Fruit fly (Drosophila melanogaster): ENCODE data around the gene Nbr.
A peak's percentile ranks its signal among the peaks of the same experiment; 100 is the strongest.

- TF ChIP-seq CG16779 (tag; optimal IDR thresholded peaks at IDR 0.05) (no peak), Smox (GFP tag; optimal IDR thresholded peaks at IDR 0.05) (no peak), CG10669 (GFP tag; optimal IDR thresholded peaks at IDR 0.05) (no peak), achi (GFP tag; optimal IDR thresholded peaks at IDR 0.05) (no peak), CG4318 (GFP tag; optimal IDR thresholded peaks at IDR 0.05) (no peak), CG7368 (GFP tag; optimal IDR thresholded peaks at IDR 0.05) (no peak), OdsH (GFP tag; optimal IDR thresholded peaks at IDR 0.05) (peak; percentile 84), CG10631 (GFP tag; optimal IDR thresholded peaks at IDR 0.05) (peak; percentile 80), CG9139 (GFP tag; optimal IDR thresholded peaks at IDR 0.05) (peak; percentile 65)
Observed at dm6 chr2L:21168295-21169159, 5.6 kb upstream of the Nbr start, which contains the start of the genes mAcon1, CG43345 and CG43346.

Data from whole organism, prepupa.